Worm (Caenorhabditis elegans) whole organism, L4 larva: ENCODE measurements around the gene F10C1.9.

Experiments
- aha-1 ChIP-seq: fragments of 150-350 bp; peaks from one replicate; lab custom pipeline; 2014; ENCODE audit warnings: missing biosample characterization, missing genetic modification characterization
- ceh-82 ChIP-seq: sonication (generic microtip); optimal IDR thresholded peaks from 2 replicates; lab custom pipeline; 2017; ENCODE audit warnings: missing biosample characterization, missing genetic modification characterization
- daf-12 ChIP-seq: fragments of 150-350 bp; optimal IDR thresholded peaks from 2 replicates; lab custom pipeline; 2014; ENCODE audit warnings: missing biosample characterization, missing genetic modification reagents, missing genetic modification characterization
- daf-16 ChIP-seq, 3 experiments: sonication (generic microtip); optimal IDR thresholded peaks; 2 replicates each; lab custom pipeline; 2016 to 2017; ENCODE audit warnings: missing genetic modification characterization in 3 of 3, missing genetic modification reagents in 3 of 3, mild to moderate bottlenecking in 2 of 3, missing compliant biosample characterization in 2 of 3, missing biosample characterization in 1 of 3, moderate library complexity in 1 of 3
- dmd-8 ChIP-seq: fragments of 200-800 bp; sonication (Bioruptor generic); IDR thresholded peaks from 2 replicates; pipeline ENCODE4 v1.3.6; 2022; ENCODE audit warnings: missing genetic modification characterization, missing compliant biosample characterization
- fkh-10 ChIP-seq: fragments of 150-350 bp; optimal IDR thresholded peaks from 2 replicates; lab custom pipeline; 2014; ENCODE audit warnings: missing biosample characterization, missing genetic modification reagents, missing genetic modification characterization
- mep-1 ChIP-seq: fragments of 150-350 bp; sonication (generic microtip); optimal IDR thresholded peaks from 3 replicates; lab custom pipeline; 2014; ENCODE audit warnings: missing biosample characterization, missing genetic modification characterization
- nhr-10 ChIP-seq: fragments of 150-350 bp; optimal IDR thresholded peaks from 2 replicates; lab custom pipeline; 2014; ENCODE audit warnings: missing biosample characterization, missing genetic modification characterization
- nhr-76 ChIP-seq: fragments of 150-350 bp; optimal IDR thresholded peaks from 2 replicates; lab custom pipeline; 2014; ENCODE audit warnings: missing biosample characterization, missing genetic modification characterization
- snpc-4 ChIP-seq: fragments of 150-350 bp; optimal IDR thresholded peaks from 2 replicates; lab custom pipeline; 2014; ENCODE audit warnings: missing biosample characterization, missing genetic modification characterization
- unc-62 ChIP-seq, 3 experiments: fragments of 150-350 bp in 1 of 3; sonication (generic microtip); optimal IDR thresholded peaks in 2 of 3; peaks in 1 of 3; 1 replicate in 1 of 3; 2 replicates in 2 of 3; lab custom pipeline; 2014 to 2017; ENCODE audit warnings: missing biosample characterization in 3 of 3, missing genetic modification characterization in 3 of 3, missing genetic modification reagents in 3 of 3, missing genotype in 1 of 3
- ztf-11 ChIP-seq: fragments of 150-350 bp; optimal IDR thresholded peaks from 2 replicates; lab custom pipeline; 2014; ENCODE audit warnings: missing biosample characterization, missing genetic modification characterization

- TF ChIP-seq mep-1 (tag; lab: Kevin White, UChicago) = no peak
- no peak for TF ChIP-seq ceh-82 (tag; lab: Kevin White, UChicago)
- no peak for TF ChIP-seq nhr-10
- TF ChIP-seq unc-62 (GFP tag; optimal IDR thresholded peaks at IDR 0.05 in 1 of 2; lab: Kevin White, UChicago) = no peak
- TF ChIP-seq unc-62 (tag; optimal IDR thresholded peaks at IDR 0.05; lab: Kevin White, UChicago) = no peak
- no peak for TF ChIP-seq nhr-76
- TF ChIP-seq dmd-8 = no peak
- no peak for TF ChIP-seq ztf-11 (tag; lab: Kevin White, UChicago)
- no peak for TF ChIP-seq daf-12 (tag; lab: Kevin White, UChicago)
- TF ChIP-seq fkh-10 = no peak
- no peak for TF ChIP-seq snpc-4 (tag; lab: Kevin White, UChicago)
- TF ChIP-seq daf-16 (GFP tag; optimal IDR thresholded peaks at IDR 0.05; lab: Kevin White, UChicago) = no peak
- TF ChIP-seq daf-16 (tag; optimal IDR thresholded peaks at IDR 0.05; lab: Kevin White, UChicago) = no peak
- TF ChIP-seq aha-1 (tag; lab: Kevin White, UChicago) = no peak
These were observed 46.2 kb downstream of the F10C1.9 start, which contains the start of the genes C25H3.10 and C25H3.1 for ce11 chrII:5698869-5699268.
